Fruit fly (Drosophila melanogaster) Kc167 (cell line): ENCODE measurements around the gene Drs.

Experiments
- Myc ChIP-seq: fragments of >200 bp; optimal IDR thresholded peaks from 2 replicates; lab custom pipeline; 2017; ENCODE audit warnings: missing external identifiers
- Sin3A ChIP-seq: fragments of >200 bp; optimal IDR thresholded peaks from 2 replicates; lab custom pipeline; 2018; ENCODE audit warnings: missing external identifiers
- h ChIP-seq: fragments of >200 bp; optimal IDR thresholded peaks from 3 replicates; lab custom pipeline; 2018; ENCODE audit warnings: missing external identifiers
- insv ChIP-seq: fragments of >200 bp; optimal IDR thresholded peaks from 3 replicates; lab custom pipeline; 2018; ENCODE audit warnings: missing external identifiers
- psq ChIP-seq: fragments of >200 bp; optimal IDR thresholded peaks from 2 replicates; lab custom pipeline; 2017; ENCODE audit warnings: missing external identifiers
- ttk ChIP-seq: sonication (Bioruptor generic); optimal IDR thresholded peaks from 2 replicates; lab custom pipeline; 2017; ENCODE audit warnings: missing external identifiers

Drs gene

DNA sequence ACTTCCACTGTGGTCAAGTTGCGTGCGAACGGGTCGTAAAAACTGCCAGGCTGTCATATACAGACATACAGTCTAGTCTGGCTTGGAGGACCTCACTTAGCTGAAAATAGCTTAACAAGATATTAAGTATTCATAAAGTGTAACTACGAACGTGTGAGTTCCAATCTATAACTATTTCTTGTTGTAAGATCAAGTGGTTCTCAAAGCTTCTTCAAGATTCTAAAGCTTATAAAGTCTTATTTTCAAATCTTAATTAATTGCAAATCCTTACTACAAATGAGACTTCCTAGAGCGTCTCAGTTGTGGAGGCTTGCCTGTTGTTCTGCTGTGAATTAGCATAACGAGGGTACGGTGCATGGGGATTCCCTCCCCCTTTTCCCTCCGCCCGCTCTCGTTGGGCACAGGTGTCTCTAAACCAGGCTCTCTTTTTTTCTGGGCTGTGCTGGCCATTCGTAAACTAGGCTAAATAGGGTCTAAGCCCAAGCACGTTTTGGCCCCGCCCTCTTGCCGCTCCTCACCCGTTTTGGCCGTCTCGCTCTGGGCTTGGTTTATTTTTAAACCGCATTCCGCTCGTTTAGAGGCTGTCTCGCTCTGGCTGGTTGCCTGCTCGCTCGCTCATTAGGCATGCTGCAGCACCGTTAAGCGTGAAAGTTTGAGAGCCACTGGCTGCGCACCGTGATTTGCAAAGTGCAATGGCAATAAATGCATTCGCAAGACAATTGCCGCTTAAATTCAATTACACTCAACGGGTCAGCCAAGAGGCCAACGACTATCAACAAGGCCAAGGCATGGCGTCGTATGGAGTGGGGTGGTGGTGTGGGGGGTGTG lies 31.1 kb upstream of the Drs start:
- TF ChIP-seq ttk, result no peak
- TF ChIP-seq psq, result no peak
- TF ChIP-seq insv (lab: Kevin White, UChicago), result no peak
- TF ChIP-seq Sin3A (lab: Kevin White, UChicago), result no peak
- TF ChIP-seq h, result no peak
- no peak for TF ChIP-seq Myc (lab: Kevin White, UChicago)

DNA sequence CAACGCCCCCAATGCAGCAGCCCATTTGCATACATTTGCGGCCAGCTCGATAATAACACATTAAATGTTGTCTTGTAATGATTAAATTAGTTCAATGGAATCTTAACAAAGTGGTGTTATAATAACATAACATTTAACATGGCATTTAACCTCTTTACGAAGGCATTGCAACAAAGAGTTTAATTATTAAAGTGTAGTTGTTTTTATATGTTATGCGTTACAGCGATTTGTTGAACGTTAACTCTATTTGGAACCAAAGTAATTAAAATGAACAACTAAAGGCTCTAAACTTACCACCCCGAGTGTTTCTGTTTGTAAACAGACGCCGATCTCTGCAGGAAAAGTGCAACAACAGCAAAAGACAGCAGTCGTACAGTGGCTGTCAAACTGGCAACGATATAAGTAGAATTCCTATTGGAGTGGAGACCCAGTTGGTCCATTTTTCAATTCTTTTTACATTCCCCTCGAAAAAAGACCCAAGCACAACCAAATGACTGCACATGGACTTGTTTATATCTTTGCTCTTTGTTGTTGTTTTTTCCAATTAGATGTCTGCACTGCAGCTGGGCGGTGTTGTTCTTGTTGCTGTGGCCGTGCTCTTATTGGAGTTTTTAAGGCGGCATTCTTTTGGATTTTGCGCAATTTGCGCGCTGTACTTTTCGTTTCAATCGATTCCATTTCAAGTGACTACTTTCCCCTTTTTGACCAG lies 30.3 kb upstream of the Drs start:
- TF ChIP-seq psq, result no peak

DNA sequence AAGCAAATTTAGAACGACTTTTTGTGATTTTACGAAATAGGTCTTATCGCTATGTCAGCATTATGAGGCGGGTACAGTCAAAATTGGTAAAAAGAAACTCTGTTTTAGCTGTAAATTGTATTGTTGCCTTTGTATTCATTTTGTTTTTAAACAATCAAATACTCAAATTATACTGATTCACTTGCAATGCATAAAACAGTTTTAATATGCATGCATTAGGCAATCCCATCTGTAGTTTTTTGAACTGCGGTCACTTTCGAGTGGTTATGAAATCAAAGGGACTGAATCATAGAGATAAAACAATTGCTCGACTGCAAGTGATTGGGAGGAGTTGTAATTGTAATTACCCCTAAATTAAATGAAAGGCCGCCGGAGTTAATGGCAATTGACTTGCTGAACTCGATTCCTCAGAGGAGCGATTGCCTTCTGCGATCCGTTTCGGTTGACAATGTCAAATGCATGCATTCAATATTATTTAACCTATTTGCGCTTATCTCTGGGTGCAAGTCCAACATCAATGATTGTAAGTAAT lies 29.6 kb upstream of the Drs start:
- TF ChIP-seq h (no peak), Myc (lab: Kevin White, UChicago) (no peak), Sin3A (lab: Kevin White, UChicago) (no peak), psq (no peak), ttk (no peak), insv (lab: Kevin White, UChicago) (no peak)

DNA sequence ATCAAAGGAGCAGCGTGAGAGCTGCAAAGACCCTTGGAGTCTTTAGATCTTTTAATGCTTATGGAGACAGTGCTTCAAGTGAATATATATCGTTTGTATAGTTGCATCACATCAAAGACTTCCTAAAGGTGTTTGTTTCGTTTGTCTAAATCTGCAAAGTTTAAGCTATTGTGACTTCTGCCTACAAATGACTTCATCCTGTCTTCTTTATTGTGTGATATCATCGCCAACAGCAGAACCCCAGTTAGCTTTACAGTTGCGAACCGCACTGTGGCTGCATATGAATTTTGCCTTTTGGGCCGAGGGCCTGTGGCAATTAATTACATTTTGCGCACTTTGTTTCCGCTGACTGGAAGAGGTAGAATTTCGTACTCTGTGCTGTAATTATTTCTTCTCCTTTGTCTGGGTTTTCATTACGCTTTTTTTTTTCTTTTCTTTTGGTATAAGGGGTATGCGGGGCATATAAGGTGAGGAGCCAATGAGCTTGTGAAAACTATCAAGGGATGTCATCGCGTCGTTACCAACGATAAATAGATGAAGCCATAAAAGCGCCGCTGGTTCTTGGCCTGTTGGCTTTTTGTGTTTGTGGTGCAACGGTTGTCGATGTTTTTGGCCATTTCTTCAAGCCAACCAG lies 26.9 kb upstream of the Drs start:
- TF ChIP-seq insv (lab: Kevin White, UChicago) (no peak), ttk (no peak), Sin3A (lab: Kevin White, UChicago) (no peak), psq (no peak), Myc (lab: Kevin White, UChicago) (no peak), h (no peak)

DNA sequence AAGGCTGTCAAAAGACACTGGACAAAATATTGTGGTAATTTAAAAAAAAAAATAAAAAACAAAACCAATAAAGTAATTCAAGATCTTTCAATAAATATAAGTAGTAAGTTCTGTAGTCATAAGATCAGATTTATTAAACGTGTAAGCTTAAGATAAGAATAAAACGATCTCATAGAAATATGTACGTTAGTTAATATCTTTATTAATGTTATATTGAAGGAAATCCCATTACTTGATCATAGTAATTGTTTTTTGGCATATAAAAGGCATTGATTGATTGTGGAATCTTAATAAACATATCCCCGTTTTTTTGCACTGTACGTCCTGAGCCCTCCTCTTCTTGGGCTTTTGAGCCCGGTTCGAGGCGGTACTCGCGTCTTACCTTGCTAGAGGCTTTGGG lies 26.1 kb upstream of the Drs start:
- TF ChIP-seq insv (lab: Kevin White, UChicago), result no peak

DNA sequence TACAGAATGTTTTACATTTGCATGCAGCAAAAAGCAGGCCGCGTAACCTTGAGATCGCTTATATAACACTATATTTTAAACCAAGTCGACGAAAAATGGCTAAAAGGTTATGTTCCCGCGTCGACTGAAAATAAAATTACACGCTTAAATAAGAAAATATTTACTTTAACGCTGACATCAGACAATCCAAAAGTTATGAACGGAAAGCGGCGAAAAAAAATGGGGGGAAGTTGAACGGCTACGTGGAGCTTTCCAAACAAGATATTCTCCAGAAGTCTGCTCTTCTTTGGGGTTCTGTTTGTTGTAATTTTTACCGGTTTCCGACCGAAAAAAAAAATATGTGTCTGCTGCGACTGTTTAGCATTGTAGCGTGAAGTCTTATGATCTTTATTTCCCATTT lies 24.8 kb upstream of the Drs start:
- TF ChIP-seq Sin3A (lab: Kevin White, UChicago), result no peak
- no peak for TF ChIP-seq insv (lab: Kevin White, UChicago)
- TF ChIP-seq ttk, result no peak
- no peak for TF ChIP-seq h
- no peak for TF ChIP-seq psq
- no peak for TF ChIP-seq Myc (lab: Kevin White, UChicago)

DNA sequence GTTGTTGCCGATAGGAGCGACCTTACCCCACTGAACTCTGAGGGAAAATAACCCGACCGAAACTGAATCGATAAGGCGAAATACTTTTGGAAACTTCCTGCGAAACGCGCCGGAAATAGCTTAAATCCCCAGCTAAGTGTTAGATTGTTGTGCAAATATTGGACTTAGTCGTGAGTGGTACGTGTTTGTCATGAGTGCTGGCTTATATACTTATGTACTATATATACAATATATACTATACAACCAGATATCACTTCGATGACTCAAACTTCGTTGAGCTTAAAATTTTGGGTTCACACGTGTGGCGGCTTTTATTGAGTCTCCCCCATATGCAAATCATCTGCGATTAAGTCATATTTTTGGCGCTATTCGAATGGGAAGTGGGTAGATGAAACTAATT lies 23.1 kb upstream of the Drs start:
- TF ChIP-seq ttk, result no peak
- TF ChIP-seq insv (lab: Kevin White, UChicago), result no peak
- TF ChIP-seq Sin3A (lab: Kevin White, UChicago), result no peak
- no peak for TF ChIP-seq psq
- TF ChIP-seq h, result no peak
- TF ChIP-seq Myc (lab: Kevin White, UChicago), result no peak

DNA sequence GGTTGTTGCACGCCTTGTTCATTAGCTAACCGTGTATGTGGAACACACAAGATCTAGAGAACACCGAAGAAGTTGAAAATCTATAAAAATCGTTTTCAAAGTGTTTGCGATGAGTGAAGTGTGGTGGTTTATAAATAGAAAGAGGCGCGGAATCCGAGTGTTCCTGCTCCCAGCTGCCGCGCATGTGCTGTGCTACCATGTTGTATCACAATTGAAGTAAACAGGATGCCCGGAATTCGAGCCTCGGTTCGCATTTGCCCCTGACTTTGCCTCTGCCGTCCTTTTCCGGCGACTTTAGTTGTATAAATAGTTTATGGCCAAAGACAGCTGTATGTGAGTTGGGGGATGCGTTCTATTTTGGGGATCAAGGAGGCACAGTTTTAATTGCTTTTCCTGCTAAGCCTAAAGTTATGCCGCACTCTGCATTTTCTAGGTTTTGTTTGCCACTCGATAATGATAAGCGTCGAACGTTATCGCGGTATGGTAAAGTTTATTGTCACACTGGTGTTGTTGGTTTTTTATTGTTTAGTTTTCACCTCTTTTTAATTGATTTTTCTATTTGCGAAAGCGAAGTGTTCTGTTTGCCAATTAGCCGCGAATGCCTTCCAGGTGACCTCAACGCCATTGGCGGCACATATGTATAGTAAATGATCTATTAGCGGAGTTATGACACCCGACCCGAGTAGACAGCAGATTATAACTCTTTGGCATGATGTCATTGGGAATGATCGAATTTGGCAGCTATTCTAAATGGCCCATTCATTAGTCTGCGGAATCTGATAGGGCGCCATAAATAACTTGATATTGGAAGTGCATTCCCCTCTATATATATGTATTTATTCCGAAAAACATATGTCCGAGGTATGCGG lies 20.2 kb upstream of the Drs start:
- no peak for TF ChIP-seq Myc (lab: Kevin White, UChicago)
- no peak for TF ChIP-seq ttk
- TF ChIP-seq psq, result no peak
- no peak for TF ChIP-seq Sin3A (lab: Kevin White, UChicago)

DNA sequence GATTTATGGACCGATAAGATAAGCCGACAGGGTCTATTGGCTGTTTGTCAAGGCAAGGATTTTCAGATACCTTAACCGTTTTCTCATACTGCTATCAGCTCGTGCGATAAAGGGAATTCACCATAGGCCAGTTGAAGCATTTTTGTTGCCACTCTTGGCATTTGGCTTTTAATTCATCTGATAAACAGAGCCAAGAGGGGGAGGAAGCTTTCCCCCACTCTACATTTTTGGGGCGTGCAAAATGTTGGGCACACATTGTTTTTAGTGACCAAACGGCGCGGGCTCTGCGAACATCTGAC lies 19.6 kb upstream of the Drs start:
- TF ChIP-seq ttk (no peak), psq (no peak), insv (lab: Kevin White, UChicago) (no peak), h (no peak), Sin3A (lab: Kevin White, UChicago) (no peak), Myc (lab: Kevin White, UChicago) (no peak)

DNA sequence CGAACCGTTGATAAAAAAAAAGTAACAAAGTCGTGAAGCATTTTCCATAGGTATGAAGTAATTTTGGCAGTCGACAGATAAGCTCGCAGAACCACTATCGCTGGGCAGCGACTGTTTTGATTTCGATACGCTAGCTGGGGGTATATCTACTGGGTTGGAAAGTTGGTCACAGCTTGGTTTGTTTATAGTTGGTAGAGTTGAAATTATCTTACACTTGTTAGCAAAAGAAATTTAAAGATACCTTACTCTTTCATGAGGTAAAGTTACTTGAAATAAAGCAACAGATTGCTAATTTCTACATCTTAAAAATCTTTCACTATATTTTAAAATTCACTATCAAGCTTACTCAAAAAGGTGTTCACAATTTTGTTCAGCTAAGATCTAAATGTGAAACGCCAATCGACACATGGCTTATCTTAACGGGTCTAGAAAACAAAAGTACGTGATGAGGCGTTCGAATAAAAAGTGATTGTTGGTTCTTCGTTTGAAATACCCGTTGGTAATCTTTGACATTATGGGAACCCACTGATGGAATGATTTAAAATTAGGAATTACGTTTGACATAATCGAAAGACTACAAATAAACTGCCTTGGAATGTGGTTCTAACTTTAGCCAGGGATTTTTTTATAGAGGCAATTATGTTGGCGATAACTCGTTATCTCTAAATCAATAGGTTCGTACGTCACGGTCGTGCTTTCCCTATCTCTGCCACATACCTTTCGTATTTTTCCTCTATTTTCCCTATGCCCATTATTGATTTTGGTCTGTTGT lies 18.6 kb upstream of the Drs start:
- TF ChIP-seq Myc (lab: Kevin White, UChicago) (no peak), ttk (no peak), Sin3A (lab: Kevin White, UChicago) (no peak), insv (lab: Kevin White, UChicago) (no peak), psq (no peak), h (no peak)

DNA sequence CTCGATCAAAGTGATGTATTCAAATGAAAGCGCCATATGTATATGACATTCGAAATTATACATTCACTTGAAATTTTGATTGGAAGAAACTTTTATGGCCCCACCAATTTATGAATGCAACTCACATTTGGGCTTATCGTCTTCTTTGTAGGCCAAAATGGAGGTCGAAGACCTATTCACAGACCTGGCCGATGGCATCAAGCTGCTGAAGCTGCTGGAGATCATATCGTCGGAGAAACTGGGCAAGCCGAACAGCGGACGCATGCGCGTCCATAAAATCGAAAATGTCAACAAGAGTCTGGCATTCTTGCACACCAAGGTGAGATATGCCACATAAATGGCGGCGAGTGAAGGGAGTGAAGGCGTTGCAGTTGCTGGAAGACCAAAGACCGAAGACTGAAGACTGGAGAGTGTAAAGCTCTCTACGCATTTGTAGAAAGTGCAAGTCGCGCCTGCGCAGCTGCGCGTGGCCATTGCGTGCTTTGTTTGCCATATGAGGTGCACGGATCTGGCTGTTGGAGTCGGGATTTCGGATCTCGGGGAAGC lies 17.5 kb upstream of the Drs start:
- no peak for TF ChIP-seq ttk
- no peak for TF ChIP-seq Sin3A (lab: Kevin White, UChicago)
- TF ChIP-seq insv (lab: Kevin White, UChicago), result no peak
- TF ChIP-seq Myc (lab: Kevin White, UChicago), result no peak
- no peak for TF ChIP-seq psq
- no peak for TF ChIP-seq h
